Worm (Caenorhabditis elegans): ENCODE measurements around the gene kcc-1.

kcc-1 gene

ce11 chrIV:7237668-7238214 is 31.7 kb downstream of the kcc-1 start, which contains the start of gene elo-3:
Gene elo-3, plus strand, starts transcription at chrIV:7237718.
- TF ChIP-seq odd-2 (tag; optimal IDR thresholded peaks at IDR 0.05) (no peak), che-1 (tag; optimal IDR thresholded peaks at IDR 0.05) (no peak), sox-4 (tag; optimal IDR thresholded peaks at IDR 0.05) (no peak), npax-4 (tag; optimal IDR thresholded peaks at IDR 0.05) (no peak), ceh-34 (tag; optimal IDR thresholded peaks at IDR 0.05) (no peak), tbx-2 (tag; optimal IDR thresholded peaks at IDR 0.05) (no peak), unc-3 (GFP tag; conservative IDR thresholded peaks at IDR 0.05) (no peak), unc-3 (tag; optimal IDR thresholded peaks at IDR 0.05) (no peak), ceh-48 (tag; optimal IDR thresholded peaks at IDR 0.05) (no peak)

- no peak for TF ChIP-seq pha-2 (tag; optimal IDR thresholded peaks at IDR 0.05)
- TF ChIP-seq ceh-14 (tag; optimal IDR thresholded peaks at IDR 0.05): no peak
- TF ChIP-seq tbx-7 (tag; optimal IDR thresholded peaks at IDR 0.05): no peak
- no peak for TF ChIP-seq ceh-6 (GFP tag; optimal IDR thresholded peaks at IDR 0.05)
- no peak for TF ChIP-seq ceh-34 (tag; optimal IDR thresholded peaks at IDR 0.05)
- TF ChIP-seq unc-3 (GFP tag; conservative IDR thresholded peaks at IDR 0.05): no peak
- TF ChIP-seq unc-3 (tag; optimal IDR thresholded peaks at IDR 0.05): no peak
- TF ChIP-seq ceh-22 (tag; optimal IDR thresholded peaks at IDR 0.05): no peak
- no peak for TF ChIP-seq pax-1 (tag; optimal IDR thresholded peaks at IDR 0.05)
- no peak for TF ChIP-seq hlh-6 (tag; optimal IDR thresholded peaks at IDR 0.05)
- no peak for TF ChIP-seq syd-9 (tag; optimal IDR thresholded peaks at IDR 0.05)
- no peak for TF ChIP-seq fkh-6 (tag; optimal IDR thresholded peaks at IDR 0.05)
- TF ChIP-seq sdc-2 (tag; optimal IDR thresholded peaks at IDR 0.05): no peak
- no peak for TF ChIP-seq sox-2 (GFP tag; IDR thresholded peaks at IDR 0.05)
- no peak for TF ChIP-seq ahr-1 (tag; optimal IDR thresholded peaks at IDR 0.05)
Observed at ce11 chrIV:7240564-7240963, 34.5 kb downstream of the kcc-1 start.

- TF ChIP-seq unc-42 (tag; optimal IDR thresholded peaks at IDR 0.05) (no peak), syd-9 (tag; optimal IDR thresholded peaks at IDR 0.05) (no peak), unc-3 (GFP tag; conservative IDR thresholded peaks at IDR 0.05) (no peak), unc-3 (tag; optimal IDR thresholded peaks at IDR 0.05) (no peak), ceh-24 (tag; optimal IDR thresholded peaks at IDR 0.05) (no peak), tbx-7 (tag; optimal IDR thresholded peaks at IDR 0.05) (no peak), dve-1 (tag; optimal IDR thresholded peaks at IDR 0.05) (no peak), nhr-11 (tag; optimal IDR thresholded peaks at IDR 0.05) (no peak), sox-4 (tag; optimal IDR thresholded peaks at IDR 0.05) (no peak), ztf-16 (tag; optimal IDR thresholded peaks at IDR 0.05) (no peak), pha-2 (tag; optimal IDR thresholded peaks at IDR 0.05) (no peak), fkh-10 (GFP tag; optimal IDR thresholded peaks at IDR 0.05) (no peak), dmd-4 (tag; optimal IDR thresholded peaks at IDR 0.05; ENCODE audit: borderline replicate concordance) (no peak), elt-4 (tag; optimal IDR thresholded peaks at IDR 0.05) (no peak), ceh-22 (tag; optimal IDR thresholded peaks at IDR 0.05) (no peak), ceh-14 (tag; optimal IDR thresholded peaks at IDR 0.05) (no peak), npax-4 (tag; optimal IDR thresholded peaks at IDR 0.05) (no peak), ref-2 (tag; optimal IDR thresholded peaks at IDR 0.05) (no peak), pat-9 (tag; optimal IDR thresholded peaks at IDR 0.05) (no peak)
Observed at ce11 chrIV:7242220-7242789, 36.2 kb downstream of the kcc-1 start, which contains the start of gene gstk-2. Gene gstk-2, minus strand, starts transcription at chrIV:7242270.

ce11 chrIV:7243913-7244312 is 37.8 kb downstream of the kcc-1 start, which contains the start of gene afmd-1:
Gene afmd-1, plus strand, starts transcription at chrIV:7244228.
- TF ChIP-seq pha-2 (tag; optimal IDR thresholded peaks at IDR 0.05) (no peak), pros-1 (tag; optimal IDR thresholded peaks at IDR 0.05) (no peak), ceh-9 (tag; optimal IDR thresholded peaks at IDR 0.05) (no peak), lin-11 (tag; optimal IDR thresholded peaks at IDR 0.05) (no peak), hlh-15 (tag; optimal IDR thresholded peaks at IDR 0.05) (no peak), hlh-13 (GFP tag; optimal IDR thresholded peaks at IDR 0.05) (no peak), ceh-34 (tag; optimal IDR thresholded peaks at IDR 0.05) (no peak), dmd-4 (tag; optimal IDR thresholded peaks at IDR 0.05; ENCODE audit: borderline replicate concordance) (no peak), tbx-7 (tag; optimal IDR thresholded peaks at IDR 0.05) (no peak), ceh-22 (tag; optimal IDR thresholded peaks at IDR 0.05) (no peak), K02D7.2 (tag; optimal IDR thresholded peaks at IDR 0.05) (no peak), ceh-14 (tag; optimal IDR thresholded peaks at IDR 0.05) (no peak), K09A11.1 (tag; optimal IDR thresholded peaks at IDR 0.05; ENCODE audit: insufficient read depth) (no peak), ceh-6 (GFP tag; optimal IDR thresholded peaks at IDR 0.05) (no peak), pha-4 (tag; optimal IDR thresholded peaks at IDR 0.05) (no peak), fkh-6 (tag; optimal IDR thresholded peaks at IDR 0.05) (no peak), unc-42 (tag; optimal IDR thresholded peaks at IDR 0.05) (no peak), eyg-1 (tag; optimal IDR thresholded peaks at IDR 0.05) (no peak)

Data from whole organism, late embryonic.